Fruit fly (Drosophila melanogaster) whole organism, embryonic: Measurements from ENCODE around the gene HP5.

Experiments
- CG12236 ChIP-seq: fragments of 200-800 bp; sonication (Bioruptor generic); optimal IDR thresholded peaks from 2 replicates; lab custom pipeline; 2016; ENCODE audit warnings: missing biosample characterization, missing genetic modification characterization
- CG12391 ChIP-seq: fragments of 200-800 bp; sonication (Bioruptor generic); optimal IDR thresholded peaks from 3 replicates; lab custom pipeline; 2018; ENCODE audit warnings: missing biosample characterization, mild to moderate bottlenecking, missing genetic modification characterization, moderate library complexity
- CG13123 ChIP-seq: fragments of 200-800 bp; sonication (Bioruptor generic); optimal IDR thresholded peaks from 2 replicates; lab custom pipeline; 2016; ENCODE audit warnings: missing biosample characterization, missing genetic modification characterization
- CG17568 ChIP-seq: fragments of 200-800 bp; sonication (Bioruptor generic); optimal IDR thresholded peaks from 2 replicates; lab custom pipeline; 2018; ENCODE audit warnings: missing biosample characterization, mild to moderate bottlenecking, missing genetic modification characterization, moderate library complexity
- CG18599 ChIP-seq: fragments of 200-800 bp; sonication (Bioruptor generic); optimal IDR thresholded peaks from 3 replicates; lab custom pipeline; 2017; ENCODE audit warnings: missing biosample characterization, missing genetic modification characterization, mild to moderate bottlenecking, moderate library complexity, missing genetic modification reagents
- CG2116 ChIP-seq: fragments of 200-800 bp; sonication (Bioruptor generic); optimal IDR thresholded peaks from 3 replicates; lab custom pipeline; 2018; ENCODE audit warnings: missing biosample characterization, mild to moderate bottlenecking, missing genetic modification characterization
- CG2199 ChIP-seq: fragments of 200-800 bp; sonication (Bioruptor generic); IDR thresholded peaks from 3 replicates; pipeline ENCODE4 v1.3.6; 2022; ENCODE audit warnings: missing biosample characterization, missing genetic modification characterization
- CG30431 ChIP-seq: fragments of 200-800 bp; sonication (Bioruptor generic); optimal IDR thresholded peaks from 2 replicates; lab custom pipeline; 2017; ENCODE audit warnings: missing biosample characterization, missing genetic modification characterization
- CG31365 ChIP-seq: fragments of 200-800 bp; sonication (Bioruptor generic); optimal IDR thresholded peaks from 2 replicates; lab custom pipeline; 2018; ENCODE audit warnings: missing biosample characterization, mild to moderate bottlenecking, missing genetic modification characterization
- CG32772 ChIP-seq: fragments of 200-800 bp; sonication (Bioruptor generic); IDR thresholded peaks from 2 replicates; pipeline ENCODE4 v1.3.6; 2022; ENCODE audit warnings: missing biosample characterization, missing genetic modification characterization
- CG3847 ChIP-seq: fragments of 200-800 bp; sonication (Bioruptor generic); IDR thresholded peaks from 2 replicates; pipeline ENCODE4 v1.3.6; 2022; ENCODE audit warnings: missing biosample characterization, missing genetic modification characterization
- CG4282 ChIP-seq: fragments of 200-800 bp; sonication (Bioruptor generic); optimal IDR thresholded peaks from 2 replicates; lab custom pipeline; 2016; ENCODE audit warnings: missing biosample characterization, missing genetic modification characterization
- CG4424 ChIP-seq: fragments of 200-800 bp; sonication (Bioruptor generic); optimal IDR thresholded peaks from 3 replicates; lab custom pipeline; 2016; ENCODE audit warnings: missing biosample characterization, missing genetic modification characterization
- CG5953 ChIP-seq: fragments of 200-800 bp; sonication (Bioruptor generic); IDR thresholded peaks from 2 replicates; pipeline ENCODE4 v1.3.6; 2022; ENCODE audit warnings: missing biosample characterization, missing genetic modification characterization
- CG6765 ChIP-seq: fragments of 200-800 bp; sonication (Bioruptor generic); optimal IDR thresholded peaks from 3 replicates; lab custom pipeline; 2017; ENCODE audit warnings: missing biosample characterization, mild to moderate bottlenecking, missing genetic modification characterization
- CG7271 ChIP-seq: fragments of 200-800 bp; sonication (Bioruptor generic); optimal IDR thresholded peaks from 2 replicates; lab custom pipeline; 2018; ENCODE audit warnings: missing biosample characterization, mild to moderate bottlenecking, missing genetic modification characterization, moderate library complexity
- CG7839 ChIP-seq: fragments of 200-800 bp; sonication (Bioruptor generic); optimal IDR thresholded peaks from 3 replicates; lab custom pipeline; 2018; ENCODE audit warnings: missing biosample characterization, mild to moderate bottlenecking, missing genetic modification characterization, moderate library complexity
- CoRest ChIP-seq: fragments of 200-800 bp; sonication (Bioruptor generic); optimal IDR thresholded peaks from 3 replicates; lab custom pipeline; 2018; ENCODE audit warnings: missing biosample characterization, mild to moderate bottlenecking, missing genetic modification characterization, moderate library complexity
- Dbx ChIP-seq: fragments of 200-800 bp; sonication (Bioruptor generic); IDR thresholded peaks from 3 replicates; pipeline ENCODE4 v1.3.6; 2022; ENCODE audit warnings: missing biosample characterization, missing genetic modification characterization
- Dp ChIP-seq: fragments of 200-800 bp; sonication (Bioruptor generic); optimal IDR thresholded peaks from 2 replicates; lab custom pipeline; 2018; ENCODE audit warnings: missing biosample characterization, mild to moderate bottlenecking, missing genetic modification characterization, moderate library complexity
- E2f1 ChIP-seq: fragments of 200-800 bp; sonication (Bioruptor generic); IDR thresholded peaks from 2 replicates; pipeline ENCODE4 v1.3.6; 2022; ENCODE audit warnings: missing biosample characterization, missing genetic modification characterization
- H2.0 ChIP-seq: fragments of 200-800 bp; sonication (Bioruptor generic); IDR thresholded peaks from 2 replicates; pipeline ENCODE4 v1.3.6; 2022; ENCODE audit warnings: missing biosample characterization, missing genetic modification characterization
- HLHmδ ChIP-seq: fragments of 200-800 bp; sonication (Bioruptor generic); optimal IDR thresholded peaks from 2 replicates; lab custom pipeline; 2018; ENCODE audit warnings: missing biosample characterization, mild to moderate bottlenecking, missing genetic modification characterization, moderate library complexity
- HmgZ ChIP-seq: fragments of 200-800 bp; sonication (Bioruptor generic); optimal IDR thresholded peaks from 2 replicates; lab custom pipeline; 2018; ENCODE audit warnings: missing biosample characterization, mild to moderate bottlenecking, missing genetic modification characterization
- Jarid2 ChIP-seq: fragments of 200-800 bp; sonication (Bioruptor generic); optimal IDR thresholded peaks from 3 replicates; lab custom pipeline; 2017; ENCODE audit warnings: mild to moderate bottlenecking, missing biosample characterization, missing genetic modification reagents, missing genetic modification characterization
- Nf-YC ChIP-seq: fragments of 200-800 bp; optimal IDR thresholded peaks from 3 replicates; lab custom pipeline; 2019; ENCODE audit warnings: missing biosample characterization, mild to moderate bottlenecking, missing genetic modification characterization, moderate library complexity
- Ssrp ChIP-seq: fragments of 200-800 bp; sonication (Bioruptor generic); optimal IDR thresholded peaks from 2 replicates; lab custom pipeline; 2018; ENCODE audit warnings: missing biosample characterization, mild to moderate bottlenecking, missing genetic modification characterization, moderate library complexity
- Stat92E ChIP-seq, 3 experiments: fragments of >200 bp in 2 of 3; fragments of 200-800 bp in 1 of 3; sonication (Bioruptor generic) in 1 of 3; optimal IDR thresholded peaks; 2 replicates each; lab custom pipeline; 2017 to 2019; ENCODE audit warnings: missing biosample characterization in 3 of 3, missing genetic modification characterization in 3 of 3, mild to moderate bottlenecking in 1 of 3, moderate library complexity in 1 of 3
- Taf1 ChIP-seq: fragments of 200-800 bp; sonication (Bioruptor generic); IDR thresholded peaks from 2 replicates; pipeline ENCODE4 v1.3.6; 2022; ENCODE audit warnings: missing biosample characterization, missing genetic modification characterization
- Trl ChIP-seq, 3 experiments: fragments of >200 bp in 2 of 3; fragments of 200-800 bp in 1 of 3; sonication (Bioruptor generic) in 1 of 3; optimal IDR thresholded peaks; 2 replicates in 1 of 3; 3 replicates in 2 of 3; lab custom pipeline; 2016 to 2017; ENCODE audit warnings: missing biosample characterization in 1 of 3, missing genetic modification characterization in 1 of 3
- br ChIP-seq: fragments of >200 bp; optimal IDR thresholded peaks from 2 replicates; lab custom pipeline; 2017
- btn ChIP-seq: fragments of 200-800 bp; sonication (Bioruptor generic); optimal IDR thresholded peaks from 2 replicates; lab custom pipeline; 2016; ENCODE audit warnings: missing biosample characterization, missing genetic modification characterization
- caup ChIP-seq: fragments of 200-800 bp; sonication (Bioruptor generic); optimal IDR thresholded peaks from 3 replicates; lab custom pipeline; 2017; ENCODE audit warnings: missing biosample characterization, mild to moderate bottlenecking, missing genetic modification characterization, moderate library complexity; ENCODE audit not compliant: severe bottlenecking
- chm ChIP-seq: fragments of 200-800 bp; sonication (Bioruptor generic); IDR thresholded peaks from 2 replicates; pipeline ENCODE4 v1.3.6; 2022; ENCODE audit warnings: missing biosample characterization, missing genetic modification characterization
- crol ChIP-seq: fragments of 200-800 bp; sonication (Bioruptor generic); IDR thresholded peaks from 2 replicates; pipeline ENCODE4 v1.3.6; 2022; ENCODE audit warnings: missing biosample characterization, missing genetic modification characterization
- dysf ChIP-seq: fragments of 200-800 bp; sonication (Bioruptor generic); IDR thresholded peaks from 3 replicates; pipeline ENCODE4 v1.3.6; 2022; ENCODE audit warnings: missing biosample characterization, missing genetic modification characterization
- fd3F ChIP-seq: fragments of 200-800 bp; sonication (Bioruptor generic); optimal IDR thresholded peaks from 2 replicates; lab custom pipeline; 2018; ENCODE audit warnings: missing biosample characterization, mild to moderate bottlenecking, missing genetic modification characterization, moderate library complexity
- grn ChIP-seq: fragments of 200-800 bp; sonication (Bioruptor generic); optimal IDR thresholded peaks from 3 replicates; lab custom pipeline; 2017; ENCODE audit warnings: missing biosample characterization, missing genetic modification characterization
- hbn ChIP-seq: fragments of 200-800 bp; sonication (Bioruptor generic); IDR thresholded peaks from 2 replicates; pipeline ENCODE4 v1.3.6; 2022; ENCODE audit warnings: missing biosample characterization, missing genetic modification characterization; ENCODE audit not compliant: partially characterized antibody
- jumu ChIP-seq: fragments of 200-800 bp; sonication (Bioruptor generic); optimal IDR thresholded peaks from 3 replicates; lab custom pipeline; 2016; ENCODE audit warnings: missing biosample characterization, missing genetic modification characterization
- lola ChIP-seq, 3 experiments: fragments of >200 bp in 2 of 3; fragments of 200-800 bp in 1 of 3; sonication (Bioruptor generic) in 1 of 3; optimal IDR thresholded peaks; 2 replicates each; lab custom pipeline; 2017 to 2019; ENCODE audit warnings: missing biosample characterization in 3 of 3, missing genetic modification characterization in 3 of 3, mild to moderate bottlenecking in 1 of 3, moderate library complexity in 1 of 3
- odd ChIP-seq: fragments of 200-800 bp; sonication (Bioruptor generic); optimal IDR thresholded peaks from 2 replicates; lab custom pipeline; 2017; ENCODE audit warnings: missing biosample characterization, mild to moderate bottlenecking, missing genetic modification characterization
- p53 ChIP-seq: fragments of 200-800 bp; sonication (Bioruptor generic); optimal IDR thresholded peaks from 2 replicates; lab custom pipeline; 2016; ENCODE audit warnings: missing biosample characterization, missing genetic modification characterization
- phol ChIP-seq: fragments of 200-800 bp; sonication (Bioruptor generic); optimal IDR thresholded peaks from 3 replicates; lab custom pipeline; 2018; ENCODE audit warnings: missing biosample characterization, mild to moderate bottlenecking, missing genetic modification characterization, moderate library complexity
- pum ChIP-seq: fragments of 200-800 bp; sonication (Bioruptor generic); optimal IDR thresholded peaks from 2 replicates; lab custom pipeline; 2016; ENCODE audit warnings: missing biosample characterization, missing genetic modification characterization
- sc ChIP-seq, 3 experiments: fragments of >200 bp in 2 of 3; fragments of 200-800 bp in 1 of 3; sonication (Bioruptor generic) in 1 of 3; optimal IDR thresholded peaks; 2 replicates in 2 of 3; 3 replicates in 1 of 3; lab custom pipeline; 2017; ENCODE audit warnings: mild to moderate bottlenecking in 1 of 3, missing biosample characterization in 1 of 3, missing genetic modification characterization in 1 of 3, missing genetic modification reagents in 1 of 3
- tap ChIP-seq: fragments of 200-800 bp; optimal IDR thresholded peaks from 3 replicates; lab custom pipeline; 2019; ENCODE audit warnings: missing biosample characterization, mild to moderate bottlenecking, missing genetic modification characterization, moderate library complexity
- tna ChIP-seq: fragments of 200-800 bp; sonication (Bioruptor generic); IDR thresholded peaks from 2 replicates; pipeline ENCODE4 v1.3.6; 2022; ENCODE audit warnings: missing biosample characterization, missing genetic modification characterization; ENCODE audit not compliant: partially characterized antibody

HP5 gene

dm6 chrX:11449476-11450119 is 5.0 kb upstream of the HP5 start (continued):
- TF ChIP-seq fd3F (GFP tag; lab: Kevin White, UChicago) (peak; percentile 80), CG2199 (peak; percentile 80; the same call in 1 of the 3 replicates), chm (GFP tag; lab: Robert Waterston, UW) (peak; percentile 81), HmgZ (tag; lab: Kevin White, UChicago) (peak; percentile 76), CG31365 (tag; lab: Kevin White, UChicago) (peak; percentile 67), Ssrp (tag; lab: Kevin White, UChicago) (peak; percentile 77), Stat92E (GFP tag; optimal IDR thresholded peaks at IDR 0.05; lab: Kevin White, UChicago) (no peak), Taf1 (GFP tag; lab: Robert Waterston, UW) (peak; percentile 65), HLHmδ (no peak), dysf (GFP tag; lab: Robert Waterston, UW) (peak; percentile 89), Dp (GFP tag; lab: Kevin White, UChicago) (no peak), CG4424 (GFP tag; lab: Kevin White, UChicago) (peak; percentile 75), CG3847 (GFP tag; lab: Robert Waterston, UW) (peak; percentile 82), caup (peak; percentile 80), p53 (GFP tag; lab: Kevin White, UChicago) (peak; percentile 54), lola (GFP tag; optimal IDR thresholded peaks at IDR 0.05; lab: Kevin White, UChicago) (peak in 1 of 3 experiments; percentile 64), CG2116 (GFP tag; lab: Kevin White, UChicago) (peak; percentile 37), E2f1 (GFP tag; lab: Robert Waterston, UW) (peak; percentile 86), phol (peak; percentile 82), hbn (GFP tag; lab: Robert Waterston, UW) (no peak), br (no peak), CG30431 (GFP tag; lab: Kevin White, UChicago) (peak; percentile 72), jumu (GFP tag; lab: Kevin White, UChicago) (peak; percentile 85), grn (GFP tag; lab: Kevin White, UChicago) (peak; percentile 46), CG17568 (GFP tag; lab: Kevin White, UChicago) (peak; percentile 64), sc (optimal IDR thresholded peaks at IDR 0.05; lab: Kevin White, UChicago) (no peak), sc (GFP tag; optimal IDR thresholded peaks at IDR 0.05; lab: Kevin White, UChicago) (peak; percentile 29), CG32772 (GFP tag; lab: Robert Waterston, UW) (peak; percentile 80), CG12391 (tag; lab: Kevin White, UChicago) (peak; percentile 74), crol (GFP tag; lab: Robert Waterston, UW) (peak; percentile 81), CG4282 (GFP tag; lab: Kevin White, UChicago) (peak; percentile 73), Nf-YC (tag; lab: Kevin White, UChicago) (peak; percentile 78), CG5953 (GFP tag; lab: Robert Waterston, UW) (peak; percentile 89), CoRest (tag; lab: Kevin White, UChicago) (peak; percentile 84), btn (peak; percentile 68), CG18599 (GFP tag; lab: Kevin White, UChicago) (peak; percentile 92), Jarid2 (GFP tag; lab: Kevin White, UChicago) (peak; percentile 44), CG13123 (GFP tag; lab: Kevin White, UChicago) (peak; percentile 57), CG12236 (GFP tag; lab: Kevin White, UChicago) (peak; percentile 47), CG7839 (tag; lab: Kevin White, UChicago) (peak; percentile 90), pum (GFP tag; lab: Kevin White, UChicago) (peak; percentile 77), tna (GFP tag; lab: Robert Waterston, UW) (no peak), CG6765 (GFP tag; lab: Kevin White, UChicago) (peak; percentile 68), H2.0 (GFP tag; lab: Robert Waterston, UW) (peak; percentile 85), Dbx (GFP tag; lab: Robert Waterston, UW) (peak; percentile 79), tap (tag; lab: Kevin White, UChicago) (peak; percentile 90), Trl (optimal IDR thresholded peaks at IDR 0.05; lab: Kevin White, UChicago) (no peak), Trl (GFP tag; optimal IDR thresholded peaks at IDR 0.05; lab: Kevin White, UChicago) (peak; percentile 83), CG7271 (tag; lab: Kevin White, UChicago) (peak; percentile 76), odd (peak; percentile 84)
